Worm (Caenorhabditis elegans): Measurements from ENCODE around the gene alkb-8.

- no peak for TF ChIP-seq F16B12.6 (tag; optimal IDR thresholded peaks at IDR 0.05)
- no peak for TF ChIP-seq nhr-28 (tag; optimal IDR thresholded peaks at IDR 0.05)
- TF ChIP-seq nhr-11 (tag; optimal IDR thresholded peaks at IDR 0.05) = no peak
- no peak for TF ChIP-seq unc-62 (GFP tag; optimal IDR thresholded peaks at IDR 0.05)
- no peak for TF ChIP-seq lsy-2 (tag; optimal IDR thresholded peaks at IDR 0.05)
Observed at ce11 chrIII:3679083-3679482, 30.0 kb upstream of the alkb-8 start.

All from whole organism, L1 larva.